Worm (Caenorhabditis elegans): ENCODE measurements around the gene ZK688.10.

DNA sequence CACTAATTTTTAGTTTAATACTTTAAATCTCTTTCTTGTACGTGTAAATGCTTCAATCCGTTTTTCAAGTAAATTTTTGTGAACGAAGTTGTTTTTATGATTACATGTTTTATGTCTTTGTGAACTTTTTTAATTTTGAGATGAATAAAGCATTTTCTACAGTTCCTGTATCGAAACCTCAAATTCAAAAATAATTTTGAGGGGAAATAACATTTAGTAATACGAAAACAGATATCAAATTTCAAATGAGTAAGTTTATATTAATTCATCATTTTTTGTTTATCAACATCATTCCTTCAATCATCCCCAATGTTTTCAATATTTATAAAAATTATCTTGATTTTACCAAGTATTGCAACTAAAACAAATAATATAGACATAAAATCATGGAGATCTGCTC, 40.7 kb upstream of the ZK688.10 start, which contains the start of gene C29E4.10:
- TF ChIP-seq ama-1 (optimal IDR thresholded peaks at IDR 0.05) (no peak), lin-15B (tag; optimal IDR thresholded peaks at IDR 0.05) (no peak), ces-1 (GFP tag; optimal IDR thresholded peaks at IDR 0.05) (no peak), nhr-76 (tag; optimal IDR thresholded peaks at IDR 0.05) (no peak), hlh-17 (GFP tag; optimal IDR thresholded peaks at IDR 0.05; ENCODE audit: borderline replicate concordance) (no peak), unc-86 (tag; optimal IDR thresholded peaks at IDR 0.05) (no peak), tbx-2 (tag; optimal IDR thresholded peaks at IDR 0.05) (no peak), pag-3 (tag; optimal IDR thresholded peaks at IDR 0.05; ENCODE audit: borderline replicate concordance, insufficient read depth) (no peak), skn-1 (tag; optimal IDR thresholded peaks at IDR 0.05) (no peak), dpl-1 (GFP tag; optimal IDR thresholded peaks at IDR 0.05) (no peak), nhr-47 (tag; optimal IDR thresholded peaks at IDR 0.05) (no peak), zag-1 (tag; optimal IDR thresholded peaks at IDR 0.05) (no peak), nhr-85 (tag) (no peak)

All from whole organism, L1 larva.